Fruit fly (Drosophila melanogaster): ENCODE results near the gene CG13280.
A peak's percentile ranks its signal among the peaks of the same experiment; 100 is the strongest.

CG13280 gene

dm6 chr2L:16817421-16818101, 3.3 kb downstream of the CG13280 start (continued):
- TF ChIP-seq Dek (tag; optimal IDR thresholded peaks at IDR 0.05) = no peak
- TF ChIP-seq cg (GFP tag; optimal IDR thresholded peaks at IDR 0.05) = no peak
- TF ChIP-seq Meics (GFP tag; optimal IDR thresholded peaks at IDR 0.05) = no peak
- TF ChIP-seq MTF-1 (GFP tag; optimal IDR thresholded peaks at IDR 0.05; ENCODE audit: borderline replicate concordance) = no peak
- no peak for TF ChIP-seq HLH54F (GFP tag; optimal IDR thresholded peaks at IDR 0.05)
- no peak for TF ChIP-seq bbx (GFP tag; IDR thresholded peaks at IDR 0.05; ENCODE audit: partially characterized antibody)
- TF ChIP-seq Gsc (GFP tag; IDR thresholded peaks at IDR 0.05) = no peak
- TF ChIP-seq CG18599 (GFP tag; optimal IDR thresholded peaks at IDR 0.05) = no peak
- no peak for TF ChIP-seq sqz (GFP tag; optimal IDR thresholded peaks at IDR 0.05)
- no peak for TF ChIP-seq Hmx (GFP tag; optimal IDR thresholded peaks at IDR 0.05)
- TF ChIP-seq da (GFP tag; optimal IDR thresholded peaks at IDR 0.05) = no peak
- no peak for TF ChIP-seq CG14710 (tag; optimal IDR thresholded peaks at IDR 0.05)
- TF ChIP-seq CG17912 (GFP tag; optimal IDR thresholded peaks at IDR 0.05) = no peak
- no peak for TF ChIP-seq HmgZ (tag; optimal IDR thresholded peaks at IDR 0.05)
- no peak for TF ChIP-seq nerfin-2 (GFP tag; IDR thresholded peaks at IDR 0.05; ENCODE audit: partially characterized antibody)
- TF ChIP-seq D (optimal IDR thresholded peaks at IDR 0.05) = no peak
- no peak for TF ChIP-seq D (GFP tag; optimal IDR thresholded peaks at IDR 0.05)
- TF ChIP-seq gem (tag; optimal IDR thresholded peaks at IDR 0.05) = peak; percentile 36
- peak; percentile 21 for TF ChIP-seq NK7.1 (GFP tag; optimal IDR thresholded peaks at IDR 0.05)
- no peak for TF ChIP-seq CG2889 (GFP tag; IDR thresholded peaks at IDR 0.05)
- no peak for TF ChIP-seq CG7745 (tag; optimal IDR thresholded peaks at IDR 0.05)
- no peak for TF ChIP-seq pzg (GFP tag; optimal IDR thresholded peaks at IDR 0.05)
- no peak for TF ChIP-seq Optix (GFP tag; IDR thresholded peaks at IDR 0.05)
- no peak for TF ChIP-seq Sry-δ (GFP tag; optimal IDR thresholded peaks at IDR 0.05)
- TF ChIP-seq run (tag; optimal IDR thresholded peaks at IDR 0.05) = no peak
- no peak for TF ChIP-seq sna (GFP tag; IDR thresholded peaks at IDR 0.05; ENCODE audit: partially characterized antibody)
- TF ChIP-seq CG10209 (GFP tag; optimal IDR thresholded peaks at IDR 0.05) = peak; percentile 10
- TF ChIP-seq CG10979 (tag; optimal IDR thresholded peaks at IDR 0.05) = no peak
- no peak for TF ChIP-seq so (GFP tag; IDR thresholded peaks at IDR 0.05)
- TF ChIP-seq odd (GFP tag; optimal IDR thresholded peaks at IDR 0.05) = no peak
- TF ChIP-seq dmrt99B (tag; optimal IDR thresholded peaks at IDR 0.05) = peak; percentile 6
- no peak for TF ChIP-seq tna (GFP tag; IDR thresholded peaks at IDR 0.05; ENCODE audit: partially characterized antibody)
- TF ChIP-seq Dad (GFP tag; optimal IDR thresholded peaks at IDR 0.05) = peak; percentile 38
- TF ChIP-seq maf-S (GFP tag; optimal IDR thresholded peaks at IDR 0.05) = no peak
- no peak for TF ChIP-seq CG2199 (GFP tag; IDR thresholded peaks at IDR 0.05)
- TF ChIP-seq CG2129 (GFP tag; IDR thresholded peaks at IDR 0.05; ENCODE audit: partially characterized antibody) = no peak
- TF ChIP-seq grn (GFP tag; optimal IDR thresholded peaks at IDR 0.05) = peak; percentile 48
- no peak for TF ChIP-seq hb (GFP tag; IDR thresholded peaks at IDR 0.05; ENCODE audit: partially characterized antibody)
- TF ChIP-seq CG13424 (tag; optimal IDR thresholded peaks at IDR 0.05) = peak; percentile 0
- TF ChIP-seq CG6813 (GFP tag; optimal IDR thresholded peaks at IDR 0.05) = no peak
- no peak for TF ChIP-seq Stat92E (GFP tag; optimal IDR thresholded peaks at IDR 0.05)
- TF ChIP-seq stwl (tag; optimal IDR thresholded peaks at IDR 0.05) = no peak
- TF ChIP-seq Xrp1 (GFP tag; IDR thresholded peaks at IDR 0.05) = no peak
- TF ChIP-seq bab2 (GFP tag; optimal IDR thresholded peaks at IDR 0.05) = peak; percentile 12
- no peak for TF ChIP-seq kay (GFP tag; optimal IDR thresholded peaks at IDR 0.05)
- no peak for TF ChIP-seq btn (GFP tag; optimal IDR thresholded peaks at IDR 0.05)
- TF ChIP-seq CG7556 (GFP tag; optimal IDR thresholded peaks at IDR 0.05) = peak; percentile 18
- no peak for TF ChIP-seq bowl (GFP tag; IDR thresholded peaks at IDR 0.05)
- TF ChIP-seq CG16815 (GFP tag; optimal IDR thresholded peaks at IDR 0.05) = no peak

Measured in whole organism, embryonic.